Worm (Caenorhabditis elegans): ENCODE results near the gene M163.7.

M163.7 gene

DNA sequence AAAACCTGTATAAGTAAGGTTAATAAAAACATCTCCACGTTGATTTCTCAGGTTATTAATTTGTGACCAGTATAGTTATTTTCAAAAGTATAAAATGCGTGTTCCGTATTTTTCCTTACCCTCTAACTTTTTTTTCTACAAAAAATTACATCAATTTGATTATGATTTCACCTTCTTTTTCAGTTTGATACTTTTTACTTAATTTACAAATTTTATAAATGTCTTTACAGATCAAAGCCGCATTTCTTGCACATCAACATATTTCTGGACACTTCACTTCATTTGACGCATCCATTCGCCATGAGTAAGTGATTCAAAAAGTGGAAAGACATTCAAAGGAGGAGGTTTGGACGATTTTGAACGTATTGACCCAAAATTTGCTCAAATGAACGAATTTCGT lies 4.2 kb upstream of the M163.7 start, which contains the start of gene Y66C5A.2:
TSS of gene Y66C5A.2 (plus strand) at position 301 of the 400 bp plus-strand sequence.
- TF ChIP-seq nhr-12 (tag; optimal IDR thresholded peaks at IDR 0.05) (no peak), pax-3 (tag; optimal IDR thresholded peaks at IDR 0.05) (no peak)

DNA sequence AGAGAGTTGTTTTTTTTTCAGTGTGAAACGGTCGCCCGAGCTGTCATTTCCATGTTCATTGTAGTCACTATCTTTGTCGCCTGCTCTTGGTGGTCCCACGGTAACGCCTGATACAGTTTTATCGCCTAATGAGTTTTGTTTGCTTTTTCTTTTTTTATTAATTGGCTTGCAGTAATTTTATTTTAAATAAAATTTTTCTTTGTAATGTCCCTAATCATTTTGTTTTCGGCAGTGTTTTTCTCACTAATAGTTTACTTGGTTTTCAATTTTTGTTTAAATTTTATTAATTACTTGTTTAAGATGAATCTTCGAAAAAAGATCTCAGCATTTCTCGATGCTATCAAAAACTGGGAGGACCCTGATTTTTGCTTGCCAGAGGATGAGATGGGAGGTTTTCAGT lies 980 bp downstream of the M163.7 start, which contains the start of gene M163.22:
TSS of gene M163.22 (plus strand) at position 301 of the 400 bp plus-strand sequence.
- no peak for TF ChIP-seq F16B12.6 (tag; optimal IDR thresholded peaks at IDR 0.05)
- no peak for TF ChIP-seq efl-1 (optimal IDR thresholded peaks at IDR 0.05)
- peak in 1 of 2 experiments; percentile 68 for TF ChIP-seq efl-1 (GFP tag; optimal IDR thresholded peaks at IDR 0.05 in 1 of 2)
- no peak for TF ChIP-seq fkh-8 (tag; optimal IDR thresholded peaks at IDR 0.05)
- no peak for TF ChIP-seq nhr-28 (tag; optimal IDR thresholded peaks at IDR 0.05)
- TF ChIP-seq egl-13 (tag; optimal IDR thresholded peaks at IDR 0.05), result no peak
- TF ChIP-seq mep-1 (tag; optimal IDR thresholded peaks at IDR 0.05), result no peak
- TF ChIP-seq unc-30 (tag; optimal IDR thresholded peaks at IDR 0.05), result no peak
- TF ChIP-seq sptf-1 (tag; optimal IDR thresholded peaks at IDR 0.05), result no peak

DNA sequence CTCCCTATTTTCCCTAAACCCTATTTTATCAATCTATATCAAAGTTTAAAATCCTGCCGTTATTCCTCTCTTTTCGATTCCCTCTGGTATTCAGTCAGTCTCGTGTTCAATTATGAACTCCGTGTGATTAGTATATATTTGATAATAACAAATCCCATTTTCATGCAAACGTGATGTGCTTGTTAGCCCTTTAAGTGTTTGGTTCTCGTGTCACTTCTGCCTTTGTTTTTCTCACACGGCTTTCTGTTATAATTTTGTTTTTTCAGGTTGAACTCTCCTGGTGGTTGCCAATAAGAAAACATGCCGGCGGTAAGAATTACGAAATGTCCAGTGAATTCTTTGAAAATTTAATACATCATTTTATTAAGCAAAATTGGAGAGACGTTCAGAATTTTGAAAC lies 1.9 kb downstream of the M163.7 start, which contains the start of gene M163.21:
TSS of gene M163.21 (plus strand) at position 301 of the 400 bp plus-strand sequence.
- no peak for TF ChIP-seq unc-98 (GFP tag; IDR thresholded peaks at IDR 0.05)
- TF ChIP-seq mab-9 (GFP tag; IDR thresholded peaks at IDR 0.05), result no peak
- no peak for TF ChIP-seq nhr-11 (tag; optimal IDR thresholded peaks at IDR 0.05)
- TF ChIP-seq aha-1 (tag; optimal IDR thresholded peaks at IDR 0.05), result no peak
- TF ChIP-seq sox-4 (tag; optimal IDR thresholded peaks at IDR 0.05), result no peak
- no peak for TF ChIP-seq elt-2 (tag; optimal IDR thresholded peaks at IDR 0.05)
- no peak for TF ChIP-seq efl-1 (optimal IDR thresholded peaks at IDR 0.05)
- TF ChIP-seq efl-1 (GFP tag; optimal IDR thresholded peaks at IDR 0.05 in 1 of 2), result no peak
- TF ChIP-seq tbx-2 (tag; optimal IDR thresholded peaks at IDR 0.05), result no peak

DNA sequence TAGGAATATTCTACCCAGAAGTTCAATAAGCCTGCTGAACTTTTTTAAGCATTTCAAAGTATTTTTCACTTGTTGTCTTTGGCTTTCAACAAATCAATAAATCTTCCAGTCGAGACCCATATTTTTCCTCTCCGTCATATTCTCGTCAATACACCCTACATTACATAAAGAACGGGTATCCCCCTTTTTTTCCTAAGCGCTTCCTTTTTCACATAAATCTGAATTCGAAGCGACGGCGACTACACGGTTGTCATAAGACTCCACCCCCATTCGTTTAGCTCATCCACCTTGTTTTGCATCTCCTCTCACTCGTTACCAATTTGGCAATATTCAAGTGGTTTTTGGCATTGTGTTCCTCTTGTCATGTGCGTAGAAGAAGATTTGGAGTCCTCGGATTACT lies 4.7 kb downstream of the M163.7 start, which contains the start of gene M163.9:
TSS of gene M163.9 (plus strand) at position 301 of the 400 bp plus-strand sequence.
- TF ChIP-seq aha-1 (tag; optimal IDR thresholded peaks at IDR 0.05), result no peak
- no peak for TF ChIP-seq blmp-1 (tag; optimal IDR thresholded peaks at IDR 0.05)
- TF ChIP-seq sup-37 (GFP tag; optimal IDR thresholded peaks at IDR 0.05), result no peak
- no peak for TF ChIP-seq ceh-63 (GFP tag; optimal IDR thresholded peaks at IDR 0.05)
- TF ChIP-seq nhr-90 (tag; optimal IDR thresholded peaks at IDR 0.05; ENCODE audit: poor library complexity), result no peak
- no peak for TF ChIP-seq nhr-84 (tag; optimal IDR thresholded peaks at IDR 0.05)
- no peak for TF ChIP-seq egl-27 (tag; optimal IDR thresholded peaks at IDR 0.05)
- TF ChIP-seq nhr-71 (tag; optimal IDR thresholded peaks at IDR 0.05), result no peak
- no peak for TF ChIP-seq lin-39 (tag; optimal IDR thresholded peaks at IDR 0.05)
- no peak for TF ChIP-seq xbp-1 (tag; optimal IDR thresholded peaks at IDR 0.05)
- TF ChIP-seq aly-2 (tag; optimal IDR thresholded peaks at IDR 0.05), result no peak
- TF ChIP-seq ets-5 (GFP tag; IDR thresholded peaks at IDR 0.05), result no peak
- TF ChIP-seq nhr-47 (tag; optimal IDR thresholded peaks at IDR 0.05), result no peak
- TF ChIP-seq sptf-1 (tag; optimal IDR thresholded peaks at IDR 0.05), result no peak
- TF ChIP-seq swsn-7 (tag; optimal IDR thresholded peaks at IDR 0.05), result no peak

DNA sequence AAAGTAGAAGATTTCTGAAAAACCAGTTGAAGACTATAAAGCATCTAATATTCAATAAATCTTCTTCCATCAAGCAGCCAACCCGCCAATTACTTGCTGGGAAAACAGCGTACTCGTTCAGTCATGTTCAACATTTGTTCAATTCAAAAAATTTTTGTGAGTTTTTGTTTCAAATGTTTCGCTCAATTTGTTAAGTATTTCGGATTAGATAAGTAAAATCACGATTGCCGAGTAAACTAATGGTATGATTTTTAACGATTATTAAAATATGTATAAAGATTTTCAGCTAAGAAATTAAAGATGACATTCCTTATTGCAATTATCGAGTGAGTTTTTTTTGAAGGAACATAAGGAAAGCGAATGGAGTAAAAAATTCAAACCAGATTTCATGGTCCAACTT lies 6.1 kb downstream of the M163.7 start, which contains the start of gene M163.10:
TSS of gene M163.10 (plus strand) at position 301 of the 400 bp plus-strand sequence.
- TF ChIP-seq fkh-8 (tag; optimal IDR thresholded peaks at IDR 0.05), result no peak
- no peak for TF ChIP-seq vab-15 (tag; optimal IDR thresholded peaks at IDR 0.05)
- TF ChIP-seq ceh-8 (GFP tag; optimal IDR thresholded peaks at IDR 0.05), result no peak
- no peak for TF ChIP-seq irx-1 (tag; optimal IDR thresholded peaks at IDR 0.05)
- TF ChIP-seq nhr-77 (tag; optimal IDR thresholded peaks at IDR 0.05), result no peak
- no peak for TF ChIP-seq ceh-82 (tag; optimal IDR thresholded peaks at IDR 0.05)
- no peak for TF ChIP-seq nhr-84 (tag; optimal IDR thresholded peaks at IDR 0.05)
